Worm (Caenorhabditis elegans) whole organism, midembryonic: ENCODE data around the gene R12B2.6.
A peak's percentile ranks its signal among the peaks of the same experiment; 100 is the strongest.

Experiments
- T22C8.4 ChIP-seq: fragments of 200-800 bp; sonication (Bioruptor generic); IDR thresholded peaks from 2 replicates; pipeline ENCODE4 v1.3.6; 2022; ENCODE audit warnings: missing genetic modification characterization, missing compliant biosample characterization
- cog-1 ChIP-seq: sonication (generic microtip); optimal IDR thresholded peaks from 2 replicates; lab custom pipeline; 2016; ENCODE audit warnings: missing genetic modification characterization, missing compliant biosample characterization
- flt-1 ChIP-seq: fragments of 200-800 bp; sonication (Bioruptor generic); IDR thresholded peaks from 2 replicates; pipeline ENCODE4 v1.3.6; 2022; ENCODE audit warnings: missing genetic modification characterization, missing compliant biosample characterization
- klf-2 ChIP-seq: fragments of 200-800 bp; sonication (Bioruptor generic); conservative IDR thresholded peaks from 2 replicates; pipeline ENCODE4 v1.3.6; 2022; ENCODE audit warnings: missing genetic modification reagents, missing genetic modification characterization, missing compliant biosample characterization
- med-1 ChIP-seq: sonication (generic microtip); optimal IDR thresholded peaks from 2 replicates; lab custom pipeline; 2017; ENCODE audit warnings: missing genetic modification characterization, mild to moderate bottlenecking, missing compliant biosample characterization, antibody characterized with exemption, missing genetic modification reagents; ENCODE audit not compliant: insufficient read depth
- ref-1 ChIP-seq: fragments of 200-800 bp; sonication (Bioruptor generic); conservative IDR thresholded peaks from 2 replicates; pipeline ENCODE4 v1.3.6; 2022; ENCODE audit warnings: missing genetic modification reagents, missing genetic modification characterization, missing compliant biosample characterization
- tab-1 ChIP-seq: fragments of 200-800 bp; sonication (Bioruptor generic); IDR thresholded peaks from 2 replicates; pipeline ENCODE4 v1.3.6; 2022; ENCODE audit warnings: missing genetic modification characterization, missing compliant biosample characterization
- ztf-23 ChIP-seq: fragments of 200-800 bp; sonication (Bioruptor generic); IDR thresholded peaks from 2 replicates; pipeline ENCODE4 v1.3.6; 2022; ENCODE audit warnings: missing genetic modification reagents, missing genetic modification characterization, missing compliant biosample characterization
- ztf-29 ChIP-seq: fragments of 200-800 bp; sonication (Bioruptor generic); IDR thresholded peaks from 2 replicates; pipeline ENCODE4 v1.3.6; 2022; ENCODE audit warnings: missing genetic modification reagents, missing genetic modification characterization, missing compliant biosample characterization

R12B2.6 gene

ce11 chrIII:5859008-5859407, 25.1 kb upstream of the R12B2.6 start, which contains the start of gene dpf-4:
Gene dpf-4, plus strand, starts transcription at chrIII:5859308.
- no peak for TF ChIP-seq flt-1 (GFP tag; lab: Robert Waterston, UW)
- TF ChIP-seq ztf-23: no peak
- no peak for TF ChIP-seq tab-1 (GFP tag; lab: Robert Waterston, UW)
- TF ChIP-seq cog-1: no peak
- no peak for TF ChIP-seq klf-2 (GFP tag; lab: Robert Waterston, UW)
- no peak for TF ChIP-seq ref-1 (GFP tag; lab: Robert Waterston, UW)

- TF ChIP-seq klf-2 (GFP tag; lab: Robert Waterston, UW): no peak
- no peak for TF ChIP-seq ztf-23
- TF ChIP-seq cog-1: peak; percentile 72
- no peak for TF ChIP-seq ref-1 (GFP tag; lab: Robert Waterston, UW)
- no peak for TF ChIP-seq flt-1 (GFP tag; lab: Robert Waterston, UW)
- no peak for TF ChIP-seq ztf-29 (GFP tag; lab: Robert Waterston, UW)
- no peak for TF ChIP-seq med-1 (GFP tag; lab: Kevin White, UChicago)
These were observed 21.8 kb upstream of the R12B2.6 start, which contains the start of the genes cct-6 and alh-9 for ce11 chrIII:5855637-5856179. Gene cct-6, minus strand, starts transcription at chrIII:5855687. Gene alh-9, plus strand, starts transcription at chrIII:5856018.

ce11 chrIII:5853240-5853639, 19.3 kb upstream of the R12B2.6 start, which contains the start of gene ddx-23:
Gene ddx-23, minus strand, starts transcription at chrIII:5853269.
- TF ChIP-seq cog-1 (no peak), med-1 (GFP tag; lab: Kevin White, UChicago) (no peak), ref-1 (GFP tag; lab: Robert Waterston, UW) (no peak), ztf-23 (0 out of 2 replicates have a peak, but pooled peaks have one; percentile 11)

- TF ChIP-seq flt-1 (GFP tag; lab: Robert Waterston, UW): no peak
- no peak for TF ChIP-seq ztf-23
- no peak for TF ChIP-seq T22C8.4 (GFP tag; lab: Robert Waterston, UW)
- TF ChIP-seq tab-1 (GFP tag; lab: Robert Waterston, UW): no peak
- TF ChIP-seq ztf-29 (GFP tag; lab: Robert Waterston, UW): no peak
- TF ChIP-seq ref-1 (GFP tag; lab: Robert Waterston, UW): no peak
- TF ChIP-seq klf-2 (GFP tag; lab: Robert Waterston, UW): no peak
- TF ChIP-seq med-1 (GFP tag; lab: Kevin White, UChicago): no peak
- no peak for TF ChIP-seq cog-1
These were observed 12.5 kb upstream of the R12B2.6 start for ce11 chrIII:5846412-5846811.

DNA sequence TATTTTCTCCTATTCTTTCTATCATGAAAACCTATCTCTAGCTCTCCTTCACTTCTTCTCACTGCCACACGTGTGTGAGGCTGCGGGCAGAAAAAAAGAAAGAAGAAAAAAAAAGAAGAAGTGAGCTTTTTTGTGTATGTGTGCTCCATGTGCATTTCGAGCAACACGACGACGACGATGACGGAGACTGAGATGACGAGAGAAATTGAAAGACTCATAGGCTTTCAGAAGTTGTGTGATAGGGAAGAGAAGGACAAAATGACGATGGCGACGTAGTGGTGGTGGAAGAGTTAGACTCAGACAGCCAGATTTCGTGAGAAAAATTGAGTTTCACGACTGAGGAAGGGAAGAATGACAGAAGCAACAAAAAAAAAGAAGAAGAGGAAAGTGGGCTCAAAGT, 11.5 kb upstream of the R12B2.6 start:
- TF ChIP-seq tab-1 (GFP tag; lab: Robert Waterston, UW): no peak
- TF ChIP-seq klf-2 (GFP tag; lab: Robert Waterston, UW): no peak
- TF ChIP-seq ztf-29 (GFP tag; lab: Robert Waterston, UW): no peak
- TF ChIP-seq T22C8.4 (GFP tag; lab: Robert Waterston, UW): no peak
- TF ChIP-seq ztf-23: no peak
- no peak for TF ChIP-seq ref-1 (GFP tag; lab: Robert Waterston, UW)
- TF ChIP-seq cog-1: no peak
- no peak for TF ChIP-seq med-1 (GFP tag; lab: Kevin White, UChicago)
- no peak for TF ChIP-seq flt-1 (GFP tag; lab: Robert Waterston, UW)

- TF ChIP-seq flt-1 (GFP tag; lab: Robert Waterston, UW): no peak
- no peak for TF ChIP-seq T22C8.4 (GFP tag; lab: Robert Waterston, UW)
- no peak for TF ChIP-seq ztf-29 (GFP tag; lab: Robert Waterston, UW)
- TF ChIP-seq klf-2 (GFP tag; lab: Robert Waterston, UW): no peak
- TF ChIP-seq ztf-23: no peak
- no peak for TF ChIP-seq med-1 (GFP tag; lab: Kevin White, UChicago)
- TF ChIP-seq cog-1: no peak
- no peak for TF ChIP-seq tab-1 (GFP tag; lab: Robert Waterston, UW)
- TF ChIP-seq ref-1 (GFP tag; lab: Robert Waterston, UW): no peak
These were observed 9.7 kb upstream of the R12B2.6 start for ce11 chrIII:5843662-5844061.

ce11 chrIII:5842920-5843319, 9.0 kb upstream of the R12B2.6 start:
- TF ChIP-seq flt-1 (GFP tag; lab: Robert Waterston, UW): no peak
- no peak for TF ChIP-seq ztf-29 (GFP tag; lab: Robert Waterston, UW)
- TF ChIP-seq ref-1 (GFP tag; lab: Robert Waterston, UW): no peak
- no peak for TF ChIP-seq T22C8.4 (GFP tag; lab: Robert Waterston, UW)
- no peak for TF ChIP-seq cog-1
- TF ChIP-seq ztf-23: no peak
- TF ChIP-seq tab-1 (GFP tag; lab: Robert Waterston, UW): no peak
- no peak for TF ChIP-seq klf-2 (GFP tag; lab: Robert Waterston, UW)
- TF ChIP-seq med-1 (GFP tag; lab: Kevin White, UChicago): no peak

ce11 chrIII:5841676-5842075, 7.7 kb upstream of the R12B2.6 start:
- TF ChIP-seq cog-1 (no peak), flt-1 (GFP tag; lab: Robert Waterston, UW) (no peak), tab-1 (GFP tag; lab: Robert Waterston, UW) (no peak), klf-2 (GFP tag; lab: Robert Waterston, UW) (no peak), ztf-23 (no peak), med-1 (GFP tag; lab: Kevin White, UChicago) (no peak), T22C8.4 (GFP tag; lab: Robert Waterston, UW) (no peak), ztf-29 (GFP tag; lab: Robert Waterston, UW) (no peak), ref-1 (GFP tag; lab: Robert Waterston, UW) (no peak)

- TF ChIP-seq tab-1 (GFP tag; lab: Robert Waterston, UW) (no peak), ztf-29 (GFP tag; lab: Robert Waterston, UW) (no peak), ref-1 (GFP tag; lab: Robert Waterston, UW) (no peak), klf-2 (GFP tag; lab: Robert Waterston, UW) (no peak), ztf-23 (no peak), T22C8.4 (GFP tag; lab: Robert Waterston, UW) (no peak), flt-1 (GFP tag; lab: Robert Waterston, UW) (no peak), cog-1 (no peak), med-1 (GFP tag; lab: Kevin White, UChicago) (no peak)
These were observed 7.0 kb upstream of the R12B2.6 start for ce11 chrIII:5840815-5841573.
